Worm (Caenorhabditis elegans) whole organism, midembryonic: ENCODE data around the gene lbp-3.

Experiments used
- T22C8.4 ChIP-seq: fragments of 200-800 bp; sonication (Bioruptor generic); IDR thresholded peaks from 2 replicates; pipeline ENCODE4 v1.3.6; 2022; ENCODE audit warnings: missing genetic modification characterization, missing compliant biosample characterization
- cog-1 ChIP-seq: sonication (generic microtip); optimal IDR thresholded peaks from 2 replicates; lab custom pipeline; 2016; ENCODE audit warnings: missing genetic modification characterization, missing compliant biosample characterization
- flt-1 ChIP-seq: fragments of 200-800 bp; sonication (Bioruptor generic); IDR thresholded peaks from 2 replicates; pipeline ENCODE4 v1.3.6; 2022; ENCODE audit warnings: missing genetic modification characterization, missing compliant biosample characterization
- klf-2 ChIP-seq: fragments of 200-800 bp; sonication (Bioruptor generic); conservative IDR thresholded peaks from 2 replicates; pipeline ENCODE4 v1.3.6; 2022; ENCODE audit warnings: missing genetic modification reagents, missing genetic modification characterization, missing compliant biosample characterization
- med-1 ChIP-seq: sonication (generic microtip); optimal IDR thresholded peaks from 2 replicates; lab custom pipeline; 2017; ENCODE audit warnings: missing genetic modification characterization, mild to moderate bottlenecking, missing compliant biosample characterization, antibody characterized with exemption, missing genetic modification reagents; ENCODE audit not compliant: insufficient read depth
- ref-1 ChIP-seq: fragments of 200-800 bp; sonication (Bioruptor generic); conservative IDR thresholded peaks from 2 replicates; pipeline ENCODE4 v1.3.6; 2022; ENCODE audit warnings: missing genetic modification reagents, missing genetic modification characterization, missing compliant biosample characterization
- tab-1 ChIP-seq: fragments of 200-800 bp; sonication (Bioruptor generic); IDR thresholded peaks from 2 replicates; pipeline ENCODE4 v1.3.6; 2022; ENCODE audit warnings: missing genetic modification characterization, missing compliant biosample characterization
- ztf-23 ChIP-seq: fragments of 200-800 bp; sonication (Bioruptor generic); IDR thresholded peaks from 2 replicates; pipeline ENCODE4 v1.3.6; 2022; ENCODE audit warnings: missing genetic modification reagents, missing genetic modification characterization, missing compliant biosample characterization
- ztf-29 ChIP-seq: fragments of 200-800 bp; sonication (Bioruptor generic); IDR thresholded peaks from 2 replicates; pipeline ENCODE4 v1.3.6; 2022; ENCODE audit warnings: missing genetic modification reagents, missing genetic modification characterization, missing compliant biosample characterization

The lbp-3 gene

DNA sequence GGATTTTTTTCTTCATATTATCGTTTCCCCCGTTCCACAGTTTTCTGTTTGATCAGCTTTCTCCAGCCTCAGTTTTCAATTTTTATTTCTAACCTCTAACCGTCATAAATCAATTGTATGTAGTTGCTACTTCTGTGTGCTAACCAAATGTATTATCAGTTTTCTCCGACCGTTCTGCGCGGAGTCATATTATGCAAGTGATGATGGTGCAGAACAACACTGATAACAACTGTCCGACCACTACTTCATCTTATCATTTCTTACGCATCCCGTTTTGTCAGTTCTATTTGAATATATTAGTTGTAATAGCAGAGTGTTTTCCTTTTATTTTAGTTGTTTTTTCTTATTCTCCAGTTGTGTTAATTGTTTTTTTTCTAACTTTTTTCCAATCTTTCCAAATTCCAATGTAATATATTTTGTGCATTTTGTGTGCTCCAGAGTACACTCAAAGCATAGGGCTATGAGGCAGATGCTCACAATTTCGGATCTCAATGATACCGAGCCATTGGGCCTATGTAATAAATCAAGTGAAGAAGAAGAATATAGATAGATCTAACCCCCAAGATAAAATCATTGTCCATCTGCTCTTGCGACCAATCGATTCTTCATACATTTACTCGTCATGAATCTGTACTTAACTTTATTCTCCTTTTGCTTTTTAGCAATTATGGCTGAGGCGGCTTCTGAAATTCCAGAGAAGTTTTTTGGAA is at the start of gene lbp-3:
Gene lbp-3, plus strand, starts transcription at position 589 of the 710 bp plus-strand sequence.
- TF ChIP-seq tab-1 (GFP tag; lab: Robert Waterston, UW): no peak
- TF ChIP-seq ztf-29 (GFP tag; lab: Robert Waterston, UW): no peak
- TF ChIP-seq ref-1 (GFP tag; lab: Robert Waterston, UW): no peak
- no peak for TF ChIP-seq T22C8.4 (GFP tag; lab: Robert Waterston, UW)
- TF ChIP-seq med-1 (GFP tag; lab: Kevin White, UChicago): no peak
- no peak for TF ChIP-seq klf-2 (GFP tag; lab: Robert Waterston, UW)
- TF ChIP-seq ztf-23 (GFP tag; lab: Robert Waterston, UW): no peak

- TF ChIP-seq klf-2 (GFP tag; lab: Robert Waterston, UW): no peak
- no peak for TF ChIP-seq ztf-29 (GFP tag; lab: Robert Waterston, UW)
- no peak for TF ChIP-seq flt-1
Measured at ce11 chrX:3209523-3209922, 47.6 kb upstream of the lbp-3 start, which contains the start of gene F28B4.4. F28B4.4 (minus strand) TSS chrX:3209623.

ce11 chrX:3216698-3217097 is 40.5 kb upstream of the lbp-3 start:
- TF ChIP-seq cog-1 (tag; lab: Kevin White, UChicago) (no peak), med-1 (GFP tag; lab: Kevin White, UChicago) (no peak), klf-2 (GFP tag; lab: Robert Waterston, UW) (no peak), ref-1 (GFP tag; lab: Robert Waterston, UW) (no peak), tab-1 (GFP tag; lab: Robert Waterston, UW) (no peak), ztf-23 (GFP tag; lab: Robert Waterston, UW) (no peak), ztf-29 (GFP tag; lab: Robert Waterston, UW) (no peak), T22C8.4 (GFP tag; lab: Robert Waterston, UW) (no peak), flt-1 (no peak)

- TF ChIP-seq ztf-23 (GFP tag; lab: Robert Waterston, UW): 0 out of 2 replicates have a peak, but pooled peaks have one; percentile 13
- no peak for TF ChIP-seq klf-2 (GFP tag; lab: Robert Waterston, UW)
Measured at ce11 chrX:3218040-3218795, 39.0 kb upstream of the lbp-3 start.

DNA sequence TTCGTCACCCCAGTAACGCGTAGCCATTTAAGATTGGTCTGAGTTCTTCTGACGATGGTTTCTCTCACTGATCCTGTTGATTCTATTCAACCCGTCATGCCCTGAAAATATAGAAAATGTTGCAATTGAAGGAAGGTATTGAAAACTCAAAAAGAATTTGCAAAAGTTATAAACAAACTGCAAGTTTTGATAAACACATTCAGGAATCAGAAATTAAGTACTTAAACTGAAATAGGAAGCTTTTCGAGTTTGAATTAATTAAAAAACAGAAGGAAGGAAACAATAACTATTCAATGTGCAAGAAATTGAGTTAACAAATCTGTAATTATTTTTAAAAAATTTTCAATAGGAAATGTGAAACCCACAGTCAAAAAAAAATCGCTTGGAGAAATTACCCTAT is 36.9 kb upstream of the lbp-3 start, which contains the start of gene rgl-1:
Gene rgl-1, minus strand, starts transcription at position 101 of the 400 bp plus-strand sequence.
- TF ChIP-seq ref-1 (GFP tag; lab: Robert Waterston, UW) (no peak), ztf-29 (GFP tag; lab: Robert Waterston, UW) (no peak), tab-1 (GFP tag; lab: Robert Waterston, UW) (no peak), T22C8.4 (GFP tag; lab: Robert Waterston, UW) (no peak), klf-2 (GFP tag; lab: Robert Waterston, UW) (no peak), ztf-23 (GFP tag; lab: Robert Waterston, UW) (no peak), med-1 (GFP tag; lab: Kevin White, UChicago) (no peak), cog-1 (tag; lab: Kevin White, UChicago) (no peak), flt-1 (no peak)

ce11 chrX:3223135-3223534 is 34.0 kb upstream of the lbp-3 start:
- no peak for TF ChIP-seq tab-1 (GFP tag; lab: Robert Waterston, UW)
- TF ChIP-seq T22C8.4 (GFP tag; lab: Robert Waterston, UW): peak; percentile 19; the same call in 1 of the 2 replicates

DNA sequence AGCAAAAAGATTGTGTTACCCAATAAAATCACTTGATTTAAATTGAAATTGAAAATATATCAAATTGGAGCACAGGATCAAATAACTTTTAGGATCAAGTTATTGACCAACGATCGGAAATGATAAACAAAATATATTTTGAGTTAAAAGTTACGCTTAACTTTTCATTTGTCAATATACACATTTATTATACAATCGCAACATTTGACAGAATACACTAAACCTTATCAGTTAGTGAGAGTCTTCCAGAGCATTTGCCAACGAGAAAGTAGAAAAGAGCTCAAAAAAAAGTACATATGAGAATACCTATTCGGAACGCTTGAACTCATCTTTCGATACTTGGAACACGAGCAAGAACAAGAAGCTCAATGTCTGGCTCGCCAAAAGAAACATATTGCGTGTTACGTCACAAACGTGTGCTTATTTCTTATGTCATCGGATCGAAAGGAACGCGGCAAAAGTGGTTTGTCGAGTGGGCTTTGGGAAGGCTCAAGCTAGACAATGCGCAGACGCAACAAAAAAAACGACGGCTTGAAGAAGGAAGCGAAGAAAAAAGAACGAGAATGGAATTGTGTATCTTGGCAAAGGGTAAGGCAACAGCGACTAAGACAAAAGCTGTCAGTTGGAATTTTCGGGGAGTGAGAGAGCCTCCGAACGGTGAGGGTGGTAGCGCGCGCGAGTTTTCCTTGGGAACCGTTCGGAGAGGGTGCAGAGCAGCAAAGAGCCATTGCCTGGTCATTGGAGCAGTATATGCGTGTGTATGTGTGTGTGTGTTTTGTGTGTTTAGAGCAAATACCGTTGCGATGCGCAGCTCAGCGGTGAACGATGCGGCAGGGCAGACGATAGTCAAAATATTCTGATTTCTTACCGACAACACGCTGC is 30.6 kb upstream of the lbp-3 start:
- TF ChIP-seq cog-1 (tag; lab: Kevin White, UChicago) (no peak), T22C8.4 (GFP tag; lab: Robert Waterston, UW) (no peak), med-1 (GFP tag; lab: Kevin White, UChicago) (no peak), ztf-29 (GFP tag; lab: Robert Waterston, UW) (no peak), flt-1 (no peak)

DNA sequence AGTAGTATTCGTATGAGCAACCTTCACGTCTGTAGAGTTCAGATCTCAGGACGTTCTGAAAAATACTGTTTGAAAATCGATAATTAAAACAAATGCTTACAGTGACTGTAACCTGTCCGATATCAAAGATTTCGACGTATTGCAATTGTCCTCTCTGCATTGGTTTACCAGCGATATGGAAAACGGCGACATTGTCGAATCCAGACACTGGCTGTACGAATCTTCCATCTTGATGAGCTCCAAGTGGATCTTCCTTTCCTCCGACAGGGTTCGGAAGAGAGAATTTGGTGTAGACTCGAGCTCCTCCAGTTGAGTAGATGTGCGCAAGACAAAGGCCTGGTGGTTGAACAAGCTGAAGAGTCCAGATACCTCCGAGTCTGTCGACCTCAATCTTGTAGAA is 28.5 kb upstream of the lbp-3 start:
- no peak for TF ChIP-seq ztf-29 (GFP tag; lab: Robert Waterston, UW)
- TF ChIP-seq T22C8.4 (GFP tag; lab: Robert Waterston, UW): no peak
- TF ChIP-seq tab-1 (GFP tag; lab: Robert Waterston, UW): no peak
- no peak for TF ChIP-seq ref-1 (GFP tag; lab: Robert Waterston, UW)
- TF ChIP-seq flt-1: no peak
- no peak for TF ChIP-seq ztf-23 (GFP tag; lab: Robert Waterston, UW)
- TF ChIP-seq cog-1 (tag; lab: Kevin White, UChicago): no peak

- no peak for TF ChIP-seq klf-2 (GFP tag; lab: Robert Waterston, UW)
- no peak for TF ChIP-seq cog-1 (tag; lab: Kevin White, UChicago)
- TF ChIP-seq ztf-29 (GFP tag; lab: Robert Waterston, UW): no peak
- TF ChIP-seq flt-1: no peak
- TF ChIP-seq tab-1 (GFP tag; lab: Robert Waterston, UW): no peak
- no peak for TF ChIP-seq ztf-23 (GFP tag; lab: Robert Waterston, UW)
- no peak for TF ChIP-seq ref-1 (GFP tag; lab: Robert Waterston, UW)
- TF ChIP-seq T22C8.4 (GFP tag; lab: Robert Waterston, UW): no peak
- TF ChIP-seq med-1 (GFP tag; lab: Kevin White, UChicago): no peak
Measured at ce11 chrX:3230575-3230974, 26.6 kb upstream of the lbp-3 start.
